Worm (Caenorhabditis elegans): ENCODE measurements around the gene F59F5.4.

F59F5.4 gene

ce11 chrX:10541789-10542188 is 1.0 kb upstream of the F59F5.4 start:
- TF ChIP-seq unc-62 (GFP tag; optimal IDR thresholded peaks at IDR 0.05): no peak

- TF ChIP-seq unc-62 (GFP tag; optimal IDR thresholded peaks at IDR 0.05): no peak
Measured at ce11 chrX:10545716-10546115, 2.9 kb downstream of the F59F5.4 start, which contains the start of gene F59F5.5. Gene F59F5.5 (plus strand): TSS chrX:10546016.

- no peak for TF ChIP-seq unc-62 (GFP tag; optimal IDR thresholded peaks at IDR 0.05)
Measured at ce11 chrX:10553048-10553447, 10.2 kb downstream of the F59F5.4 start.

- no peak for TF ChIP-seq unc-62 (GFP tag; optimal IDR thresholded peaks at IDR 0.05)
Measured at ce11 chrX:10555189-10555964, 12.6 kb downstream of the F59F5.4 start, which contains the start of gene syd-2. Gene syd-2 (minus strand): TSS chrX:10555239.

ce11 chrX:10556764-10557163 is 14.0 kb downstream of the F59F5.4 start:
- TF ChIP-seq unc-62 (GFP tag; optimal IDR thresholded peaks at IDR 0.05): no peak

ce11 chrX:10559203-10559602 is 16.4 kb downstream of the F59F5.4 start, which contains the start of gene F59F5.7:
Gene F59F5.7 (plus strand): TSS chrX:10559503.
- TF ChIP-seq unc-62 (GFP tag; optimal IDR thresholded peaks at IDR 0.05): no peak

- no peak for TF ChIP-seq unc-62 (GFP tag; optimal IDR thresholded peaks at IDR 0.05)
Measured at ce11 chrX:10566775-10567174, 24.0 kb downstream of the F59F5.4 start.

- TF ChIP-seq unc-62 (GFP tag; optimal IDR thresholded peaks at IDR 0.05): peak; percentile 41
Measured at ce11 chrX:10568385-10569149, 25.8 kb downstream of the F59F5.4 start.

ce11 chrX:10569185-10569584 is 26.4 kb downstream of the F59F5.4 start, which contains the start of gene bet-2:
Gene bet-2 (plus strand): TSS chrX:10569273.
- no peak for TF ChIP-seq unc-62 (GFP tag; optimal IDR thresholded peaks at IDR 0.05)

- TF ChIP-seq unc-62 (GFP tag; optimal IDR thresholded peaks at IDR 0.05): no peak
Measured at ce11 chrX:10576410-10576809, 33.6 kb downstream of the F59F5.4 start.

ce11 chrX:10576872-10577271 is 34.1 kb downstream of the F59F5.4 start, which contains the start of gene nhx-5:
Gene nhx-5 (plus strand): TSS chrX:10576953.
- no peak for TF ChIP-seq unc-62 (GFP tag; optimal IDR thresholded peaks at IDR 0.05)

ce11 chrX:10589465-10589864 is 46.7 kb downstream of the F59F5.4 start, which contains the start of gene F57C7.4:
Gene F57C7.4 (minus strand): TSS chrX:10589565.
- no peak for TF ChIP-seq unc-62 (GFP tag; optimal IDR thresholded peaks at IDR 0.05)

- TF ChIP-seq unc-62 (GFP tag; optimal IDR thresholded peaks at IDR 0.05): no peak
Measured at ce11 chrX:10590772-10591171, 48.0 kb downstream of the F59F5.4 start.

ce11 chrX:10591208-10591782 is 48.5 kb downstream of the F59F5.4 start:
- no peak for TF ChIP-seq unc-62 (GFP tag; optimal IDR thresholded peaks at IDR 0.05)
